Worm (Caenorhabditis elegans): ENCODE results near the gene sru-28.

- TF ChIP-seq mls-2 (tag; optimal IDR thresholded peaks at IDR 0.05) (peak; percentile 61), elt-3 (tag; optimal IDR thresholded peaks at IDR 0.05) (no peak), nhr-28 (tag; optimal IDR thresholded peaks at IDR 0.05) (no peak), blmp-1 (tag; optimal IDR thresholded peaks at IDR 0.05) (no peak), unc-62 (GFP tag; optimal IDR thresholded peaks at IDR 0.05) (peak; percentile 86), cnd-1 (tag; optimal IDR thresholded peaks at IDR 0.05) (peak; percentile 26), unc-120 (tag; optimal IDR thresholded peaks at IDR 0.05; ENCODE audit: poor library complexity, severe bottlenecking) (peak; percentile 94), ztf-11 (tag; optimal IDR thresholded peaks at IDR 0.05) (peak; percentile 9), unc-39 (tag; optimal IDR thresholded peaks at IDR 0.05) (no peak), ces-1 (GFP tag; optimal IDR thresholded peaks at IDR 0.05) (peak; percentile 32), elt-1 (tag; optimal IDR thresholded peaks at IDR 0.05; ENCODE audit: borderline replicate concordance, insufficient read depth) (no peak)
Observed at ce11 chrV:1474486-1475125, 31.5 kb upstream of the sru-28 start, which contains the start of the genes F53E2.2 and unc-60.
